Fruit fly (Drosophila melanogaster): Measurements from ENCODE around the gene Ptp4E.

The Ptp4E gene

dm6 chrX:4982430-4982829, 43.5 kb downstream of the Ptp4E start (continued):
- TF ChIP-seq Eip93F (GFP tag; optimal IDR thresholded peaks at IDR 0.05) (no peak), Hr38 (GFP tag; optimal IDR thresholded peaks at IDR 0.05) (no peak), lz (GFP tag; optimal IDR thresholded peaks at IDR 0.05) (no peak)

dm6 chrX:4983218-4983617, 44.3 kb downstream of the Ptp4E start:
- no peak for TF ChIP-seq Eip93F (GFP tag; optimal IDR thresholded peaks at IDR 0.05)
- no peak for TF ChIP-seq spab (GFP tag; optimal IDR thresholded peaks at IDR 0.05)
- TF ChIP-seq eg (GFP tag; IDR thresholded peaks at IDR 0.05), result peak; percentile 45; the same call in 1 of the 3 replicates
- TF ChIP-seq ss (GFP tag; optimal IDR thresholded peaks at IDR 0.05), result no peak
- TF ChIP-seq Sox14 (GFP tag; optimal IDR thresholded peaks at IDR 0.05), result no peak
- TF ChIP-seq Ets96B (tag; optimal IDR thresholded peaks at IDR 0.05), result no peak
- no peak for TF ChIP-seq vri (GFP tag; optimal IDR thresholded peaks at IDR 0.05)
- TF ChIP-seq CG32006 (GFP tag; optimal IDR thresholded peaks at IDR 0.05), result peak; percentile 56
- no peak for TF ChIP-seq CG9139 (GFP tag; optimal IDR thresholded peaks at IDR 0.05)
- peak; percentile 37; the same call in 1 of the 2 replicates for TF ChIP-seq CG15336 (GFP tag; IDR thresholded peaks at IDR 0.05)
- peak; percentile 14 for TF ChIP-seq CG6276 (GFP tag; optimal IDR thresholded peaks at IDR 0.05)
- TF ChIP-seq Hr4 (GFP tag; optimal IDR thresholded peaks at IDR 0.05), result peak; percentile 47
- peak; percentile 60 for TF ChIP-seq Eip78C (GFP tag)

dm6 chrX:4985371-4985770, 46.4 kb downstream of the Ptp4E start:
- TF ChIP-seq CG15336 (GFP tag; IDR thresholded peaks at IDR 0.05), result peak; percentile 47; the same call in 1 of the 2 replicates
- TF ChIP-seq CG6808 (GFP tag; optimal IDR thresholded peaks at IDR 0.05), result no peak
- no peak for TF ChIP-seq spab (GFP tag; optimal IDR thresholded peaks at IDR 0.05)
- TF ChIP-seq Sox15 (GFP tag; optimal IDR thresholded peaks at IDR 0.05), result no peak
- TF ChIP-seq acj6 (GFP tag; optimal IDR thresholded peaks at IDR 0.05), result no peak
- no peak for TF ChIP-seq CG16779 (tag; optimal IDR thresholded peaks at IDR 0.05)
- TF ChIP-seq eg (GFP tag; IDR thresholded peaks at IDR 0.05), result peak; percentile 53; the same call in 2 of the 3 replicates
- TF ChIP-seq dac (GFP tag; optimal IDR thresholded peaks at IDR 0.05), result no peak
- TF ChIP-seq CG8119 (GFP tag; IDR thresholded peaks at IDR 0.05), result 0 out of 3 replicates have a peak, but pooled peaks have one; percentile 35
- peak; percentile 57 for TF ChIP-seq Eip78C (GFP tag)
- no peak for TF ChIP-seq CG31627 (GFP tag; optimal IDR thresholded peaks at IDR 0.05)
- TF ChIP-seq CG6792 (GFP tag; optimal IDR thresholded peaks at IDR 0.05), result no peak
- TF ChIP-seq vri (GFP tag; optimal IDR thresholded peaks at IDR 0.05), result no peak
- no peak for TF ChIP-seq net (GFP tag; optimal IDR thresholded peaks at IDR 0.05)
- no peak for TF ChIP-seq CG6276 (GFP tag; optimal IDR thresholded peaks at IDR 0.05)
- peak; percentile 5 for TF ChIP-seq Hr4 (GFP tag; optimal IDR thresholded peaks at IDR 0.05)
- TF ChIP-seq pdm3 (GFP tag; optimal IDR thresholded peaks at IDR 0.05), result peak; percentile 19
- peak; percentile 25 for TF ChIP-seq CG32006 (GFP tag; optimal IDR thresholded peaks at IDR 0.05)

- TF ChIP-seq Gug (GFP tag; IDR thresholded peaks at IDR 0.05) (no peak), CG34406 (GFP tag; optimal IDR thresholded peaks at IDR 0.05) (no peak), acj6 (GFP tag; optimal IDR thresholded peaks at IDR 0.05) (no peak), CG31627 (GFP tag; optimal IDR thresholded peaks at IDR 0.05) (no peak)
Observed at dm6 chrX:4997141-4997540, 58.2 kb downstream of the Ptp4E start, which contains the start of gene CG12680. Gene CG12680, plus strand, starts transcription at chrX:4997441.

- peak; percentile 19 for TF ChIP-seq CG1621 (tag; optimal IDR thresholded peaks at IDR 0.05)
- TF ChIP-seq cyc (GFP tag; optimal IDR thresholded peaks at IDR 0.05), result no peak
- no peak for TF ChIP-seq Sox15 (GFP tag; optimal IDR thresholded peaks at IDR 0.05)
- no peak for TF ChIP-seq dsx (GFP tag; optimal IDR thresholded peaks at IDR 0.05; ENCODE audit: poor library complexity, severe bottlenecking)
- no peak for TF ChIP-seq CG6854 (GFP tag; optimal IDR thresholded peaks at IDR 0.05)
- TF ChIP-seq dac (GFP tag; optimal IDR thresholded peaks at IDR 0.05), result peak; percentile 52
- TF ChIP-seq CG10631 (GFP tag; optimal IDR thresholded peaks at IDR 0.05), result peak; percentile 36
- no peak for TF ChIP-seq Gug (GFP tag; IDR thresholded peaks at IDR 0.05)
- TF ChIP-seq CG6276 (GFP tag; optimal IDR thresholded peaks at IDR 0.05), result peak; percentile 62
- TF ChIP-seq esn (GFP tag; optimal IDR thresholded peaks at IDR 0.05), result peak; percentile 15
- TF ChIP-seq CG9139 (GFP tag; optimal IDR thresholded peaks at IDR 0.05), result no peak
- TF ChIP-seq OdsH (GFP tag; optimal IDR thresholded peaks at IDR 0.05), result peak; percentile 56
- peak; percentile 31 for TF ChIP-seq acj6 (GFP tag; optimal IDR thresholded peaks at IDR 0.05)
- peak; percentile 11 for TF ChIP-seq fd59A (GFP tag; optimal IDR thresholded peaks at IDR 0.05)
- no peak for TF ChIP-seq fd85E (GFP tag; optimal IDR thresholded peaks at IDR 0.05)
- TF ChIP-seq CG11902 (GFP tag; optimal IDR thresholded peaks at IDR 0.05), result no peak
- peak; percentile 25 for TF ChIP-seq CG10669 (GFP tag; optimal IDR thresholded peaks at IDR 0.05)
- peak; percentile 77 for TF ChIP-seq CG6163 (GFP tag; IDR thresholded peaks at IDR 0.05)
- peak; percentile 77 for TF ChIP-seq CG32006 (GFP tag; optimal IDR thresholded peaks at IDR 0.05)
- TF ChIP-seq svp (GFP tag), result peak; percentile 58
- peak; percentile 22 for TF ChIP-seq Eip75B (GFP tag; optimal IDR thresholded peaks at IDR 0.05)
- TF ChIP-seq salr (GFP tag; optimal IDR thresholded peaks at IDR 0.05), result peak; percentile 6 to 10
- TF ChIP-seq CG6792 (GFP tag; optimal IDR thresholded peaks at IDR 0.05), result peak; percentile 2
- peak; percentile 78 for TF ChIP-seq eg (GFP tag; IDR thresholded peaks at IDR 0.05)
Observed at dm6 chrX:4999024-4999423, 60.1 kb downstream of the Ptp4E start.
